Fruit fly (Drosophila melanogaster): ENCODE measurements around the gene Met75Cb.

DNA sequence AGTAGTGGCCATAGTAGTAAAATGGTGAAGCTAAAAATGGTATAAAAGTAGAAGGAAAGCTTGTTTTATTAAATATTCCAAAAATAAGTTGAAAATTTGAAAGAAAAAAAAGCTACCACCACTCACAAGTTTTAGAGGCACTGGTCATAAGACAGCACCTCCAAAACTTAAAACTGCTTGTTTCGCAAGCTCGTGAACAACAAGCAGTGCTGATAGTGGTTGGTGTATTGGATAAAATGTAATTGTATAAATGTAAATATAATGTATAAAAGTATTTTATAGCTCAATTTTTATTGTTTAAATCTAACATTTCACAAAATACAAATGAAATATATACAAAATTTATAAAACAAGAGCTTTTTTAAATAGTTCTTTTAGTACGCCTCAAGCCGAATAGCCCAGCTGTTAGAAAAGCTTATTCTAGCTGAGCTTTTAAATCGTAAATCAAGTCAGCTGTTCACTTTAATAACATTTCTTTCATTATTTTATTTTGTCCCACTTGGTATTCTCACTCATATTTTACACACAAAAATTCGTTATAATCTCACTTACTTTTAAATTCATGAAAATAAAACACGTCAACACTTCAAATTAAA is 9.0 kb downstream of the Met75Cb start:
- TF ChIP-seq CG8478 (optimal IDR thresholded peaks at IDR 0.05), result no peak
- peak in 1 of 2 experiments; percentile 70 for TF ChIP-seq CTCF (optimal IDR thresholded peaks at IDR 0.05)

All from S2 (cell line).